Fruit fly (Drosophila melanogaster) S2 (cell line): Measurements from ENCODE around the gene CG4022.

Experiments
- CG8478 ChIP-seq: fragments of >200 bp; optimal IDR thresholded peaks from 2 replicates; lab custom pipeline; 2018
- CTCF ChIP-seq, 2 experiments: fragments of >200 bp; optimal IDR thresholded peaks; 2 replicates each; lab custom pipeline; 2018

Gene CG4022

dm6 chr3L:9420054-9420818 is 9.6 kb upstream of the CG4022 start:
- no peak for TF ChIP-seq CTCF (optimal IDR thresholded peaks at IDR 0.05; lab: Kevin White, UChicago)
- TF ChIP-seq CG8478 (lab: Kevin White, UChicago) = no peak

dm6 chr3L:9419328-9419727 is 8.7 kb upstream of the CG4022 start:
- no peak for TF ChIP-seq CG8478 (lab: Kevin White, UChicago)
- TF ChIP-seq CTCF (optimal IDR thresholded peaks at IDR 0.05; lab: Kevin White, UChicago) = no peak

dm6 chr3L:9417288-9417687 is 6.7 kb upstream of the CG4022 start, which contains the start of gene CG3982:
Gene CG3982, minus strand, starts transcription at chr3L:9417388.
- TF ChIP-seq CG8478 (lab: Kevin White, UChicago) (no peak), CTCF (optimal IDR thresholded peaks at IDR 0.05; lab: Kevin White, UChicago) (no peak)

DNA sequence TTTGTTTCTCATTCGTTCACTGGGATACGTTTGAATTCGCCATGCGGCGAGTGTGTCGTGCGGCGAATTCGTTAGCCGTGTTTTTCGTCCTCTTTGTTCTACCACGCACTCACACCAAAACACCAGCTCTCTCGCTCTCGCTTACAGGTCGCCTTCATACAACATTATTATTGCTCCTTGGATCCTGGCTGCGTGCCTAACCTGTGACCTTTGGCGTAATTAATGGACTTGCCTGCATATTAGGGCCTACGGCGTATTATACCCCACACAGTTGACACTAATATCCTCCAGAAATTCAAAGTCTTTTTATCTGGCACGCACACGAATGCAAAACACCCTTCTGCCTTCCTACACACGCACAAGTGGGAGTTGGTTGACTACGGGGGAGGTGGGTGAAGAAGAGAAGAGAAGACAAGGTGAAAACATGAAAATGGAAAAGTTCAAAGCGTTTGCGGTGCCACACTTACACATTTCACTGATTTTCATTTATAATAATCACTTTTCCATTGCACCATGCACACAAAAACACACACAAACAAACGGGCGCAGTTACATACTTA is 522 bp downstream of the CG4022 start:
- TF ChIP-seq CTCF (optimal IDR thresholded peaks at IDR 0.05; lab: Kevin White, UChicago) (no peak), CG8478 (lab: Kevin White, UChicago) (no peak)

- TF ChIP-seq CTCF (optimal IDR thresholded peaks at IDR 0.05; lab: Kevin White, UChicago) (no peak), CG8478 (lab: Kevin White, UChicago) (no peak)
Observed at dm6 chr3L:9404497-9404896, 6.1 kb downstream of the CG4022 start, which contains the start of gene Cpr67B. Gene Cpr67B, plus strand, starts transcription at chr3L:9404797.

dm6 chr3L:9402157-9402890 is 8.3 kb downstream of the CG4022 start, which contains the start of gene eIF4E1:
Gene eIF4E1, minus strand, starts transcription at chr3L:9402460.
- peak in 1 of 2 experiments; percentile 12 for TF ChIP-seq CTCF (optimal IDR thresholded peaks at IDR 0.05; lab: Kevin White, UChicago)
- no peak for TF ChIP-seq CG8478 (lab: Kevin White, UChicago)

dm6 chr3L:9401354-9402156 is 9.1 kb downstream of the CG4022 start:
- TF ChIP-seq CTCF (optimal IDR thresholded peaks at IDR 0.05; lab: Kevin White, UChicago) (peak in 1 of 2 experiments; percentile 36), CG8478 (lab: Kevin White, UChicago) (no peak)

DNA sequence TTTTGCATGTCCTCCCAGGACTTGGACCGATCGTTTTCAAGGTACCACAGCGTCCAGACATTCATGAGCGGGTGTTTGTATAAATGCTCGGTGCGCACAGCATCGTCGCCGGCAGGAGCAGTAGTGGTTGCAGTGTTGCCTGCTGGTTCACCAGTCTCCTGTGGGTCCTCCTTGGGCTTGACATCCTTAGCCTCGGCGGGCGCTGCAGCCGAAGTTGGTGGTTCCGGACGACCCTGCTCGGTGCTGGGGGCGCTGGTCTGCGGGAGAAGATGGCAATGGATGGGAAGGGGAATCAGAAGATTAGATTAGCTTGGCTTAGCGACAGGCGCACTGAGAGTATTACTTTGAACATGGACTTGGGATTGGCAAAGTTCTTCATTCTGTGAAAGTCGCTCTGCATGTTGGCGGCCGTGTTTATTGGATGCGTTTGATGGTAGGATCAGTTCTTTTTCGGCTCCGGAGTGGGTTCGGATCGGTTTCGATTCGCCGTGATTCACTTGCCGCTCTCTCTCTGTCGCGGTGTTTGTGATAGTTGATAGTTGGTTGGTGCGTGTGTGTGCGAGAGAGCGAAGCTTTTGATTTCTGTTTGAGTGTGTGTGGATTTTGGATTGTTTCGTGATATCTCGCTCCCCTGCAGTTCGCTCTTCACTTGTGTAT is 9.8 kb downstream of the CG4022 start:
- TF ChIP-seq CTCF (optimal IDR thresholded peaks at IDR 0.05; lab: Kevin White, UChicago) (no peak), CG8478 (lab: Kevin White, UChicago) (no peak)

DNA sequence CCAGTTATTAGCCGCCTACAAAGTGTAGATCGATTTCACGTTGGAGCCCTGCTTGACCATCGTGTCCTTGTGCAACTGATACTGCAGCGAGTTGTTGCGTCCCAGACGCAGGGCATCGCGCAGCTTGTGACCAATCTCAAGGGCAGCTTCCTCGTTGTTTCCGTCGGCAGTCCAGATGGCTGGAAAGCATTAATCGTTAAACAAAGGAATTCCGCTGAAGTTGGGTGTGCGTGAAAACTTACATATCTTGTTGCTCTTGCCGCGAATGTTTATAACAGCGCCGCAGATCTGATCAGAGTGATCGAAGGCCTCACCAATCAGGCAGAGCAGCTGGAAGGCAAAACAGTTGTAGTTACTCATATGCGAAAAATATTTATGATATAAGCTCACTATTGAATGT is 10.8 kb downstream of the CG4022 start:
- TF ChIP-seq CTCF (optimal IDR thresholded peaks at IDR 0.05; lab: Kevin White, UChicago) (no peak), CG8478 (lab: Kevin White, UChicago) (no peak)

- TF ChIP-seq CTCF (optimal IDR thresholded peaks at IDR 0.05; lab: Kevin White, UChicago) = peak in 1 of 2 experiments; percentile 10
- no peak for TF ChIP-seq CG8478 (lab: Kevin White, UChicago)
Observed at dm6 chr3L:9399013-9399750, 11.4 kb downstream of the CG4022 start, which contains the start of gene CG4080. Gene CG4080, minus strand, starts transcription at chr3L:9399227.

dm6 chr3L:9398435-9398981 is 12.1 kb downstream of the CG4022 start:
- TF ChIP-seq CTCF (optimal IDR thresholded peaks at IDR 0.05; lab: Kevin White, UChicago) (no peak), CG8478 (lab: Kevin White, UChicago) (no peak)

dm6 chr3L:9398028-9398427 is 12.6 kb downstream of the CG4022 start:
- TF ChIP-seq CTCF (optimal IDR thresholded peaks at IDR 0.05; lab: Kevin White, UChicago) (no peak), CG8478 (lab: Kevin White, UChicago) (no peak)

DNA sequence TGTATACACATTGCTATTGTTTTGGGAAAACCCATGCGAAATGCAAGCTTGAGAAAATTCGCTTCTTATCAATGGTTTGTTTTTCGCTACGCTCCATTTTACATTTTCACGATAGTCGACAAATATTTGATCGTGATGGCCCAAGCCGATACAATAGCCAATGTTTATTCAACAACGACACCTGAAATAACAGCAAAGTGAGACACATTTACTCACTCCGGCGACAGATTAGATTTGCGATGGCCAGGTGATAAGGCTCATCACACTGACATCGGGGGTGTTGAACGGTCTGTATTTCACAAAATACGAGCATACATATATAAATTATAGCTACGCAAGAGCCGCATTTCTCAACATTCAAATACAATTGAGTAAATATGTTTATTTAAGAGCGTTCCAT is 13.5 kb downstream of the CG4022 start:
- TF ChIP-seq CG8478 (lab: Kevin White, UChicago) (no peak), CTCF (optimal IDR thresholded peaks at IDR 0.05; lab: Kevin White, UChicago) (no peak)
